Fruit fly (Drosophila melanogaster): ENCODE results near the gene CG33489.

- no peak for TF ChIP-seq topi (GFP tag; optimal IDR thresholded peaks at IDR 0.05)
- TF ChIP-seq Lpt (GFP tag; optimal IDR thresholded peaks at IDR 0.05): no peak
- TF ChIP-seq Hr4 (GFP tag; optimal IDR thresholded peaks at IDR 0.05): no peak
- no peak for TF ChIP-seq CG16779 (tag; optimal IDR thresholded peaks at IDR 0.05)
- no peak for TF ChIP-seq CG6792 (GFP tag; optimal IDR thresholded peaks at IDR 0.05)
Observed at dm6 chr3L:11602040-11602439, 25.2 kb upstream of the CG33489 start.

Measured in whole organism, prepupa.